Worm (Caenorhabditis elegans): ENCODE measurements around the gene F13H8.5.

The F13H8.5 gene

DNA sequence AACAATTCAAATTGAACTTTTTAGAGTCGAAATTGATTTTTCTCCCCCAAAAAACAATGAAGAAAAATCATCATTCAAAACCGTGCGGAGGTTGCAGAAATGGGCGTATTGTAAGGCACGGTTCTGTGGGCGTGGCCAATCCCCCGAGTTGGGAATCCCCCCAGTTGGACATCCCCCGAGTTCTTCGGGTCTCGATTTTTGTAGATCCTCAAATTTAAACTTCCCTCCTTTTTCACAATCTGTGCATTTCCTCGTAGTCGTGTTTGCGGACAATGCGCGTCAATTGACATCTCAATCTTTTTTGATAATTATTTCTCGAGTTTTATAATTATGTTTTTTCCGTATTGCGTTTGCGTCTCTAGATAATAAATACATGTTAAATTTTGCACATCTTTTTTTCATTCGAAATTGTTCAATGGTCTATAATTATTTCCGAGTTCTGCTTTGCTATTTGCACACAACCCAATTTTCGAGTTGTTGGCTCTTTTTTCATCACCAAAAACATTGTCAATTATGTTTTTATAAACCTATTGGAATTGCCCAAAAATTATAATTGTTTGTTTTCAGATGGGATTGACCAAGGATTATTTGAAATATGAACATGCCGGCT lies 14.0 kb upstream of the F13H8.5 start, which contains the start of gene F13H8.2 (continued):
- TF ChIP-seq lsy-2 (tag; optimal IDR thresholded peaks at IDR 0.05) (peak; percentile 77), nhr-12 (tag; optimal IDR thresholded peaks at IDR 0.05) (no peak), flh-1 (GFP tag; optimal IDR thresholded peaks at IDR 0.05) (no peak), mls-2 (tag; optimal IDR thresholded peaks at IDR 0.05) (peak; percentile 9), M03D4.4 (tag; optimal IDR thresholded peaks at IDR 0.05) (no peak), nhr-28 (tag; optimal IDR thresholded peaks at IDR 0.05) (no peak), tbx-8 (GFP tag; optimal IDR thresholded peaks at IDR 0.05) (no peak), lin-13 (tag; optimal IDR thresholded peaks at IDR 0.05) (peak; percentile 60)

DNA sequence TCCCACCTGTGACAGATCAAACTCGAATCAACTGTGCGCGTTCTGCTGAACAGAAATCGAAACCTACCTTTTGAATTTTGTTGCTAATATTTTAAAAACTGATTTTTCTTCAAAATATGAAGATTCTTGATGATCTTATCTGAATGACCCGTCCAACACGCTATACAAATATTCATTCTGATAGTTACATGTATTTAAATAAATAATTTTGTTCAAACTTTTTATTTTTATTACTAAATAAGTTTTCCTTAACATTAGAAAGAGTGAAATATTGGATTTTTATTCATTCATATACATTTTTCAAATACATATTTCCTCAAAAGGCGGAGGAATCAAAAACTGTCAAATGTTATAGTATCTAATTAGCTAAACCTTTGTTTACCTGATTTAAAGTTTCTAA lies 12.1 kb upstream of the F13H8.5 start, which contains the start of gene F13H8.8:
TSS of gene F13H8.8 (minus strand) at position 101 of the 400 bp plus-strand sequence.
- TF ChIP-seq zip-8 (tag; optimal IDR thresholded peaks at IDR 0.05): no peak
- TF ChIP-seq ces-1 (GFP tag; optimal IDR thresholded peaks at IDR 0.05): no peak
- TF ChIP-seq tbx-8 (GFP tag; optimal IDR thresholded peaks at IDR 0.05): no peak
- no peak for TF ChIP-seq ham-2 (GFP tag; optimal IDR thresholded peaks at IDR 0.05)
- TF ChIP-seq blmp-1 (tag; optimal IDR thresholded peaks at IDR 0.05): no peak
- no peak for TF ChIP-seq nhr-237 (tag; optimal IDR thresholded peaks at IDR 0.05)
- TF ChIP-seq ztf-11 (tag; optimal IDR thresholded peaks at IDR 0.05): no peak
- no peak for TF ChIP-seq nhr-76 (tag; optimal IDR thresholded peaks at IDR 0.05)
- TF ChIP-seq mab-5 (tag; optimal IDR thresholded peaks at IDR 0.05): no peak

DNA sequence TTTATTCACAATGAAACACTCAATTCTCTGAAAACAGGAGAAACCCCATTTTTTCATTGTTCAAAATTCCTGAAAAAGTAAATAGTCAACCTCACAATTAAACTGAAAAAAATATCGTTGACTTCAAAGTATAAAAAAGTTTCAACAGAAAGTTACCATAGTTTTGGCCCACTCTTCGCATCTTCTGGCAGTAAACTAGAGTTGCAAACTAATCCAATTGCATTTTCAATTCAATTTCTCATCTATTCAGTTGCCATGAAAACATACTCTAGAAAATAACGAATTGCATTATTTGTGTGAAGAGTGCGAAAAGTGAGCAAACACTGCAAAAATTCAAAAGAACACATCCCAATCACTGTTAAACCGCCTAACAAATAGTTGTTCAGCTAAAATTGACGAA lies 7.8 kb upstream of the F13H8.5 start, which contains the start of gene F13H8.3:
TSS of gene F13H8.3 (plus strand) at position 301 of the 400 bp plus-strand sequence.
- TF ChIP-seq lin-13 (tag; optimal IDR thresholded peaks at IDR 0.05) (no peak), ceh-83 (GFP tag; optimal IDR thresholded peaks at IDR 0.05) (no peak), ceh-39 (tag; optimal IDR thresholded peaks at IDR 0.05) (no peak), hlh-1 (tag; optimal IDR thresholded peaks at IDR 0.05) (no peak), blmp-1 (tag; optimal IDR thresholded peaks at IDR 0.05) (no peak), tbx-8 (GFP tag; optimal IDR thresholded peaks at IDR 0.05) (no peak)

DNA sequence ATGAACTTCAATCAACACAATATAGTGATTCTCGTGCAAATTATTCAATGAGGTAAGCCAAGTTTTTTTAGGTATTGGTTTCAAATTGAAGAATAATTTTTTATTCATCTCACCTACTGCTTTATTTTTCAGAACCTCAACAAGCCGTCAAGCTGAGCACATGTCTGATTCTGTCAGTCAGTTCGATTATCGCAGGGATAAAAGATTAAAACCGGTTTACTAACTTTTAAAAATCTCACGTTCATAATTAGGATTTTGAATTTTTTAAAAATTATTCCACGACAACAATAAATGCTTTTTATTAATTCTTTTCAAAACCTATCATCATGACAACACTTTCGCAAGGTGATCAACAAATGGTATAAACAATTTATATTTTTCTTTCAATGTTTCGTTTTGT lies 6.3 kb upstream of the F13H8.5 start, which contains the start of gene F13H8.12:
TSS of gene F13H8.12 (plus strand) at position 301 of the 400 bp plus-strand sequence.
- TF ChIP-seq mls-2 (tag; optimal IDR thresholded peaks at IDR 0.05) (no peak), ceh-43 (GFP tag; optimal IDR thresholded peaks at IDR 0.05) (no peak), sem-2 (GFP tag; optimal IDR thresholded peaks at IDR 0.05) (no peak), mep-1 (tag; optimal IDR thresholded peaks at IDR 0.05) (no peak), tbx-8 (GFP tag; optimal IDR thresholded peaks at IDR 0.05) (no peak), snpc-4 (tag; optimal IDR thresholded peaks at IDR 0.05) (no peak), mab-5 (tag; optimal IDR thresholded peaks at IDR 0.05) (no peak)

DNA sequence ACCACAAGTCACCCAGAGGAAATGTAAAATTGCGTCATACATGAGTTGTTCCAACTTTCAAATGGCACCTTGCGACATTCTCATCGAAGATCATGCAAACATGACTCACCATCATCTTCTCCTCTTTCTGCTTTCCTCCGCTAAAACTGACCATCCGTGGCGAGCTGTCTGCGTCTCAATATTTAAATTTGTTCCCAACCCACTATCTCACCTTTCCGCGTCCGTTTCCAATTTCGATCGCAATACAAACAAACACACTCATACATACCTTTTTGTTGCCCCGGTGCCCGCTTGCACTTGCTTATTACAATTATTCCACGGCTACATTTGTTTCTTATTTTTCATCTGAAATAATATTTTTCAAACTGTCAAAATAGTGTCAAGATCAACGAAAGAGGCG lies 4.8 kb upstream of the F13H8.5 start, which contains the start of gene nmgp-1:
TSS of gene nmgp-1 (plus strand) at position 174 of the 400 bp plus-strand sequence.
- TF ChIP-seq nhr-76 (tag; optimal IDR thresholded peaks at IDR 0.05) (no peak), hlh-1 (tag; optimal IDR thresholded peaks at IDR 0.05) (no peak), lin-13 (tag; optimal IDR thresholded peaks at IDR 0.05) (no peak), sem-2 (GFP tag; optimal IDR thresholded peaks at IDR 0.05) (no peak), ceh-39 (tag; optimal IDR thresholded peaks at IDR 0.05) (no peak), bed-3 (GFP tag; optimal IDR thresholded peaks at IDR 0.05) (no peak), mep-1 (tag; optimal IDR thresholded peaks at IDR 0.05) (no peak), pha-4 (tag; optimal IDR thresholded peaks at IDR 0.05) (peak; percentile 13), unc-62 (GFP tag; optimal IDR thresholded peaks at IDR 0.05) (no peak), ham-2 (GFP tag; optimal IDR thresholded peaks at IDR 0.05) (no peak), nhr-12 (tag; optimal IDR thresholded peaks at IDR 0.05) (no peak), M03D4.4 (tag; optimal IDR thresholded peaks at IDR 0.05) (no peak), zip-8 (tag; optimal IDR thresholded peaks at IDR 0.05) (peak; percentile 35), elt-3 (tag; optimal IDR thresholded peaks at IDR 0.05) (no peak), nhr-2 (tag; optimal IDR thresholded peaks at IDR 0.05) (no peak)

DNA sequence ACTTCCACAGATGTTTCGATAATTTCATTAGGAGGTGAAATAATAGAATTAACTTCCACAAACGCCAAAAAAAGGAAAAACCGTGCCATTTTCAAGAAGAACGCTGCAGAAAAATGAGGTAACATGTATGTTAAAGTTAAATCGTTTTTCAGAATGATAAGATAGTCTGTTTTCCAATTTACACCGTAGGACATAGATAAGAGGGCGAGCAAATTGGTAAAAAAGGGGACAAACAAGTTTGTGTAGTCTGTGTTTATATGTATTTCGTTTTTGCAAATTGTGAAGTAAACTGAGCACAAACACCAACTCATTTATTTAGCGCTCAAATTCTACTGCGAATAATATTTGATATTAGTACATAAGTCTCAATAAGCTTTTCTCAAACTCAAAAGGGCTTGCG lies 3.9 kb upstream of the F13H8.5 start, which contains the start of gene F13H8.11:
TSS of gene F13H8.11 (minus strand) at position 155 of the 400 bp plus-strand sequence.
- TF ChIP-seq nhr-76 (tag; optimal IDR thresholded peaks at IDR 0.05) (no peak), lin-13 (tag; optimal IDR thresholded peaks at IDR 0.05) (no peak), ceh-43 (GFP tag; optimal IDR thresholded peaks at IDR 0.05) (no peak), flh-1 (GFP tag; optimal IDR thresholded peaks at IDR 0.05) (no peak), M03D4.4 (tag; optimal IDR thresholded peaks at IDR 0.05) (no peak), bed-3 (GFP tag; optimal IDR thresholded peaks at IDR 0.05) (no peak), elt-3 (tag; optimal IDR thresholded peaks at IDR 0.05) (no peak), sem-2 (GFP tag; optimal IDR thresholded peaks at IDR 0.05) (no peak), ham-2 (GFP tag; optimal IDR thresholded peaks at IDR 0.05) (no peak), pha-4 (tag; optimal IDR thresholded peaks at IDR 0.05) (no peak), blmp-1 (tag; optimal IDR thresholded peaks at IDR 0.05) (no peak), unc-120 (tag; optimal IDR thresholded peaks at IDR 0.05; ENCODE audit: poor library complexity, severe bottlenecking) (no peak), nhr-28 (tag; optimal IDR thresholded peaks at IDR 0.05) (no peak), snpc-4 (tag; optimal IDR thresholded peaks at IDR 0.05) (no peak), nhr-2 (tag; optimal IDR thresholded peaks at IDR 0.05) (no peak), hlh-1 (tag; optimal IDR thresholded peaks at IDR 0.05) (no peak), ceh-83 (GFP tag; optimal IDR thresholded peaks at IDR 0.05) (no peak), mls-2 (tag; optimal IDR thresholded peaks at IDR 0.05) (no peak)

All from whole organism, mixed stage, embryonic.